Worm (Caenorhabditis elegans) whole organism, midembryonic: Measurements from ENCODE around the gene F10C2.7.

Source experiments
- T22C8.4 ChIP-seq: fragments of 200-800 bp; sonication (Bioruptor generic); IDR thresholded peaks from 2 replicates; pipeline ENCODE4 v1.3.6; 2022; ENCODE audit warnings: missing genetic modification characterization, missing compliant biosample characterization
- ref-1 ChIP-seq: fragments of 200-800 bp; sonication (Bioruptor generic); conservative IDR thresholded peaks from 2 replicates; pipeline ENCODE4 v1.3.6; 2022; ENCODE audit warnings: missing genetic modification reagents, missing genetic modification characterization, missing compliant biosample characterization
- ztf-23 ChIP-seq: fragments of 200-800 bp; sonication (Bioruptor generic); IDR thresholded peaks from 2 replicates; pipeline ENCODE4 v1.3.6; 2022; ENCODE audit warnings: missing genetic modification reagents, missing genetic modification characterization, missing compliant biosample characterization
- ztf-29 ChIP-seq: fragments of 200-800 bp; sonication (Bioruptor generic); IDR thresholded peaks from 2 replicates; pipeline ENCODE4 v1.3.6; 2022; ENCODE audit warnings: missing genetic modification reagents, missing genetic modification characterization, missing compliant biosample characterization

ce11 chrV:12036129-12036528 is 17.6 kb upstream of the F10C2.7 start:
- no peak for TF ChIP-seq ztf-23 (GFP tag; lab: Robert Waterston, UW)
- no peak for TF ChIP-seq ref-1 (GFP tag; lab: Robert Waterston, UW)
- no peak for TF ChIP-seq T22C8.4 (GFP tag; lab: Robert Waterston, UW)
- no peak for TF ChIP-seq ztf-29 (GFP tag; lab: Robert Waterston, UW)
